Worm (Caenorhabditis elegans): Measurements from ENCODE around the gene R09D1.14.

- no peak for TF ChIP-seq him-1 (tag; optimal IDR thresholded peaks at IDR 0.05)
- no peak for TF ChIP-seq W03F9.2 (tag; optimal IDR thresholded peaks at IDR 0.05)
These were observed 14.0 kb downstream of the R09D1.14 start, which contains the start of gene R09D1.13 for ce11 chrII:9445368-9445767.

All from whole organism, L4/young adult.